Fruit fly (Drosophila melanogaster) whole organism, embryonic: ENCODE results near the gene bib.
A peak's percentile ranks its signal among the peaks of the same experiment; 100 is the strongest.

ENCODE experiments used
- Ada2b ChIP-seq: fragments of 200-800 bp; sonication (Bioruptor generic); IDR thresholded peaks from 2 replicates; pipeline ENCODE4 v1.3.6; 2022; ENCODE audit warnings: missing biosample characterization, missing genetic modification characterization
- Asciz ChIP-seq: fragments of 200-800 bp; sonication (Bioruptor generic); optimal IDR thresholded peaks from 2 replicates; lab custom pipeline; 2017; ENCODE audit warnings: missing biosample characterization, mild to moderate bottlenecking, missing genetic modification characterization, missing genetic modification reagents
- CG10274 ChIP-seq: fragments of 200-800 bp; sonication (Bioruptor generic); optimal IDR thresholded peaks from 3 replicates; lab custom pipeline; 2017; ENCODE audit warnings: missing biosample characterization, mild to moderate bottlenecking, missing genetic modification characterization
- CG11723 ChIP-seq: fragments of 200-800 bp; sonication (Bioruptor generic); optimal IDR thresholded peaks from 2 replicates; lab custom pipeline; 2017; ENCODE audit warnings: missing biosample characterization, mild to moderate bottlenecking, missing genetic modification characterization
- CG12104 ChIP-seq: fragments of 200-800 bp; sonication (Bioruptor generic); optimal IDR thresholded peaks from 3 replicates; lab custom pipeline; 2016; ENCODE audit warnings: missing biosample characterization, missing genetic modification characterization
- CG1233 ChIP-seq: fragments of 200-800 bp; sonication (Bioruptor generic); optimal IDR thresholded peaks from 4 replicates; lab custom pipeline; 2018; ENCODE audit warnings: missing biosample characterization, mild to moderate bottlenecking, missing genetic modification characterization
- CG15601 ChIP-seq: fragments of 200-800 bp; sonication (Bioruptor generic); optimal IDR thresholded peaks from 3 replicates; lab custom pipeline; 2019; ENCODE audit warnings: missing biosample characterization, mild to moderate bottlenecking, missing genetic modification characterization, moderate library complexity
- CG16813 ChIP-seq: fragments of 200-800 bp; sonication (Bioruptor generic); IDR thresholded peaks from 3 replicates; pipeline ENCODE4 v1.3.6; 2022; ENCODE audit warnings: missing biosample characterization, missing genetic modification characterization; ENCODE audit not compliant: partially characterized antibody
- CG17186 ChIP-seq: fragments of 200-800 bp; sonication (Bioruptor generic); optimal IDR thresholded peaks from 3 replicates; lab custom pipeline; 2017; ENCODE audit warnings: missing biosample characterization, missing genetic modification reagents, missing genetic modification characterization
- CG17829 ChIP-seq: fragments of 200-800 bp; optimal IDR thresholded peaks from 2 replicates; lab custom pipeline; 2019; ENCODE audit warnings: missing biosample characterization, mild to moderate bottlenecking, missing genetic modification characterization, moderate library complexity
- CG18764 ChIP-seq: fragments of 200-800 bp; sonication (Bioruptor generic); optimal IDR thresholded peaks from 3 replicates; lab custom pipeline; 2016; ENCODE audit warnings: missing biosample characterization, missing genetic modification characterization
- CG2120 ChIP-seq: fragments of 200-800 bp; sonication (Bioruptor generic); optimal IDR thresholded peaks from 3 replicates; lab custom pipeline; 2016; ENCODE audit warnings: missing biosample characterization, missing genetic modification characterization
- CG2129 ChIP-seq: fragments of 200-800 bp; sonication (Bioruptor generic); IDR thresholded peaks from 2 replicates; pipeline ENCODE4 v1.3.6; 2022; ENCODE audit warnings: missing biosample characterization, missing genetic modification characterization; ENCODE audit not compliant: partially characterized antibody
- CG2678 ChIP-seq: fragments of 200-800 bp; sonication (Bioruptor generic); optimal IDR thresholded peaks from 3 replicates; lab custom pipeline; 2019; ENCODE audit warnings: missing biosample characterization, mild to moderate bottlenecking, missing genetic modification characterization, moderate library complexity
- CG30431 ChIP-seq: fragments of 200-800 bp; sonication (Bioruptor generic); optimal IDR thresholded peaks from 2 replicates; lab custom pipeline; 2017; ENCODE audit warnings: missing biosample characterization, missing genetic modification characterization
- CG3281 ChIP-seq: fragments of 200-800 bp; sonication (Bioruptor generic); optimal IDR thresholded peaks from 3 replicates; lab custom pipeline; 2017; ENCODE audit warnings: missing biosample characterization, mild to moderate bottlenecking, missing genetic modification characterization
- CG42726 ChIP-seq: fragments of 200-800 bp; sonication (Bioruptor generic); IDR thresholded peaks from 2 replicates; pipeline ENCODE4 v1.3.6; 2022; ENCODE audit warnings: missing biosample characterization, missing genetic modification characterization; ENCODE audit not compliant: partially characterized antibody
- CG5245 ChIP-seq: fragments of 200-800 bp; sonication (Bioruptor generic); optimal IDR thresholded peaks from 3 replicates; lab custom pipeline; 2016; ENCODE audit warnings: missing biosample characterization, missing genetic modification characterization
- CG6683 ChIP-seq: fragments of 200-800 bp; sonication (Bioruptor generic); optimal IDR thresholded peaks from 2 replicates; lab custom pipeline; 2017; ENCODE audit warnings: missing biosample characterization, mild to moderate bottlenecking, missing genetic modification characterization, missing genetic modification reagents
- CG7372 ChIP-seq: fragments of 200-800 bp; sonication (Bioruptor generic); IDR thresholded peaks from 2 replicates; pipeline ENCODE4 v1.3.6; 2022; ENCODE audit warnings: missing biosample characterization, missing genetic modification characterization
- CG7745 ChIP-seq: fragments of 200-800 bp; sonication (Bioruptor generic); optimal IDR thresholded peaks from 2 replicates; lab custom pipeline; 2018; ENCODE audit warnings: missing biosample characterization, mild to moderate bottlenecking, missing genetic modification characterization, moderate library complexity
- CG9797 ChIP-seq: fragments of 200-800 bp; sonication (Bioruptor generic); optimal IDR thresholded peaks from 3 replicates; lab custom pipeline; 2018; ENCODE audit warnings: missing biosample characterization, mild to moderate bottlenecking, missing genetic modification characterization
- CG9817 ChIP-seq: fragments of 200-800 bp; sonication (Bioruptor generic); optimal IDR thresholded peaks from 2 replicates; lab custom pipeline; 2018; ENCODE audit warnings: missing biosample characterization, mild to moderate bottlenecking, missing genetic modification characterization, moderate library complexity
- CoRest ChIP-seq: fragments of 200-800 bp; sonication (Bioruptor generic); optimal IDR thresholded peaks from 3 replicates; lab custom pipeline; 2018; ENCODE audit warnings: missing biosample characterization, mild to moderate bottlenecking, missing genetic modification characterization, moderate library complexity
- Dfd ChIP-seq, 2 experiments: fragments of >200 bp; optimal IDR thresholded peaks; 2 replicates each; lab custom pipeline; 2017; ENCODE audit warnings: missing biosample characterization in 2 of 2, missing genetic modification characterization in 2 of 2
- Dip2 ChIP-seq: fragments of 200-800 bp; sonication (Bioruptor generic); IDR thresholded peaks from 2 replicates; pipeline ENCODE4 v1.3.6; 2022; ENCODE audit warnings: missing biosample characterization, missing genetic modification characterization
- Hr78 ChIP-seq, 2 experiments: fragments of 200-800 bp in 1 of 2; fragments of >200 bp in 1 of 2; sonication (Bioruptor generic) in 1 of 2; optimal IDR thresholded peaks; 2 replicates each; lab custom pipeline; 2017 to 2019; ENCODE audit warnings: missing biosample characterization in 2 of 2, missing genetic modification characterization in 2 of 2, mild to moderate bottlenecking in 1 of 2, moderate library complexity in 1 of 2
- PHDP ChIP-seq: fragments of 200-800 bp; sonication (Bioruptor generic); optimal IDR thresholded peaks from 3 replicates; lab custom pipeline; 2018; ENCODE audit warnings: missing biosample characterization, mild to moderate bottlenecking, missing genetic modification characterization, moderate library complexity
- YL-1 ChIP-seq: fragments of 200-800 bp; sonication (Bioruptor generic); optimal IDR thresholded peaks from 3 replicates; lab custom pipeline; 2017; ENCODE audit warnings: missing biosample characterization, mild to moderate bottlenecking, missing genetic modification characterization
- abd-A ChIP-seq: fragments of 200-800 bp; sonication (Bioruptor generic); optimal IDR thresholded peaks from 3 replicates; lab custom pipeline; 2019; ENCODE audit warnings: missing biosample characterization, mild to moderate bottlenecking, missing genetic modification characterization, moderate library complexity
- caup ChIP-seq: fragments of 200-800 bp; sonication (Bioruptor generic); optimal IDR thresholded peaks from 3 replicates; lab custom pipeline; 2017; ENCODE audit warnings: missing biosample characterization, mild to moderate bottlenecking, missing genetic modification characterization, moderate library complexity; ENCODE audit not compliant: severe bottlenecking
- cg ChIP-seq: fragments of 200-800 bp; sonication (Bioruptor generic); optimal IDR thresholded peaks from 3 replicates; lab custom pipeline; 2019; ENCODE audit warnings: missing biosample characterization, mild to moderate bottlenecking, missing genetic modification characterization, moderate library complexity
- dati ChIP-seq: fragments of 200-800 bp; sonication (Bioruptor generic); IDR thresholded peaks from 2 replicates; pipeline ENCODE4 v1.3.6; 2022; ENCODE audit warnings: missing biosample characterization, missing genetic modification characterization
- disco-r ChIP-seq: fragments of 200-800 bp; sonication (Bioruptor generic); optimal IDR thresholded peaks from 2 replicates; lab custom pipeline; 2016; ENCODE audit warnings: missing biosample characterization, missing genetic modification characterization
- eyg ChIP-seq: fragments of 200-800 bp; sonication (Bioruptor generic); optimal IDR thresholded peaks from 3 replicates; lab custom pipeline; 2016; ENCODE audit warnings: missing biosample characterization, missing genetic modification characterization
- fd102C ChIP-seq: fragments of 200-800 bp; sonication (Bioruptor generic); optimal IDR thresholded peaks from 2 replicates; lab custom pipeline; 2018; ENCODE audit warnings: missing biosample characterization, mild to moderate bottlenecking, missing genetic modification characterization, moderate library complexity
- fd96Cb ChIP-seq: fragments of 200-800 bp; sonication (Bioruptor generic); optimal IDR thresholded peaks from 2 replicates; lab custom pipeline; 2018; ENCODE audit warnings: missing biosample characterization, mild to moderate bottlenecking, missing genetic modification characterization, moderate library complexity
- gcm ChIP-seq: fragments of 200-800 bp; sonication (Bioruptor generic); optimal IDR thresholded peaks from 2 replicates; lab custom pipeline; 2019; ENCODE audit warnings: missing biosample characterization, mild to moderate bottlenecking, missing genetic modification characterization, moderate library complexity
- gem ChIP-seq: fragments of 200-800 bp; sonication (Bioruptor generic); optimal IDR thresholded peaks from 2 replicates; lab custom pipeline; 2019; ENCODE audit warnings: missing biosample characterization, mild to moderate bottlenecking, missing genetic modification characterization, moderate library complexity
- lola ChIP-seq, 3 experiments: fragments of >200 bp in 2 of 3; fragments of 200-800 bp in 1 of 3; sonication (Bioruptor generic) in 1 of 3; optimal IDR thresholded peaks; 2 replicates each; lab custom pipeline; 2017 to 2019; ENCODE audit warnings: missing biosample characterization in 3 of 3, missing genetic modification characterization in 3 of 3, mild to moderate bottlenecking in 1 of 3, moderate library complexity in 1 of 3
- odd ChIP-seq: fragments of 200-800 bp; sonication (Bioruptor generic); optimal IDR thresholded peaks from 2 replicates; lab custom pipeline; 2017; ENCODE audit warnings: missing biosample characterization, mild to moderate bottlenecking, missing genetic modification characterization
- otp ChIP-seq: fragments of 200-800 bp; sonication (Bioruptor generic); IDR thresholded peaks from 3 replicates; pipeline ENCODE4, ENCODE4 v1.3.6; 2022; ENCODE audit warnings: missing biosample characterization, missing genetic modification characterization
- pita ChIP-seq: fragments of 200-800 bp; sonication (Bioruptor generic); optimal IDR thresholded peaks from 2 replicates; lab custom pipeline; 2017; ENCODE audit warnings: missing biosample characterization, mild to moderate bottlenecking, missing genetic modification characterization
- sim ChIP-seq: fragments of 200-800 bp; sonication (Bioruptor generic); IDR thresholded peaks from 2 replicates; pipeline ENCODE4 v1.3.6; 2022; ENCODE audit warnings: missing biosample characterization, missing genetic modification characterization
- slp2 ChIP-seq: fragments of 200-800 bp; sonication (Bioruptor generic); optimal IDR thresholded peaks from 2 replicates; lab custom pipeline; 2016; ENCODE audit warnings: missing biosample characterization, missing genetic modification characterization
- trh ChIP-seq: fragments of 200-800 bp; sonication (Bioruptor generic); optimal IDR thresholded peaks from 2 replicates; lab custom pipeline; 2016; ENCODE audit warnings: missing biosample characterization, missing genetic modification characterization
- usp ChIP-seq: fragments of >200 bp; optimal IDR thresholded peaks from 2 replicates; lab custom pipeline; 2017; ENCODE audit warnings: missing biosample characterization, missing genetic modification characterization
- wor ChIP-seq: fragments of 200-800 bp; sonication (Bioruptor generic); IDR thresholded peaks from 2 replicates; pipeline ENCODE4 v1.3.6; 2022; ENCODE audit warnings: missing biosample characterization, missing genetic modification characterization

The bib gene

dm6 chr2L:9966983-9967737, 17.3 kb upstream of the bib start, which contains the start of the genes Dref and RpL13 (continued):
- TF ChIP-seq CG12104 (GFP tag; lab: Kevin White, UChicago) (peak; percentile 78), eyg (GFP tag; lab: Kevin White, UChicago) (peak; percentile 89), sim (GFP tag; lab: Robert Waterston, UW) (peak; percentile 76), gcm (GFP tag; lab: Kevin White, UChicago) (peak; percentile 86), CG17186 (GFP tag; lab: Kevin White, UChicago) (peak; percentile 89), trh (GFP tag; lab: Kevin White, UChicago) (peak; percentile 64), Dip2 (GFP tag; lab: Robert Waterston, UW) (no peak), dati (GFP tag; lab: Robert Waterston, UW) (peak; percentile 71), CG16813 (GFP tag; lab: Robert Waterston, UW) (peak; percentile 79), pita (GFP tag; lab: Kevin White, UChicago) (no peak), caup (peak; percentile 97), CG2120 (GFP tag; lab: Kevin White, UChicago) (peak; percentile 85), Hr78 (GFP tag; optimal IDR thresholded peaks at IDR 0.05; lab: Kevin White, UChicago) (peak in 1 of 2 experiments; percentile 47), CG3281 (GFP tag; lab: Kevin White, UChicago) (peak; percentile 95), odd (GFP tag; lab: Kevin White, UChicago) (peak; percentile 95), Asciz (GFP tag; lab: Kevin White, UChicago) (peak; percentile 92), CG9817 (tag; lab: Kevin White, UChicago) (peak; percentile 80), CoRest (tag; lab: Kevin White, UChicago) (peak; percentile 76), CG1233 (peak; percentile 93), CG42726 (GFP tag; lab: Robert Waterston, UW) (no peak), CG15601 (tag; lab: Kevin White, UChicago) (peak; percentile 90), CG18764 (GFP tag; lab: Kevin White, UChicago) (peak; percentile 68), Ada2b (GFP tag; lab: Robert Waterston, UW) (peak; percentile 62; the same call in 1 of the 2 replicates), slp2 (peak; percentile 90), CG5245 (GFP tag; lab: Kevin White, UChicago) (peak; percentile 46), cg (GFP tag; lab: Kevin White, UChicago) (no peak), lola (GFP tag; optimal IDR thresholded peaks at IDR 0.05; lab: Kevin White, UChicago) (peak in 1 of 3 experiments; percentile 61), Dfd (GFP tag; optimal IDR thresholded peaks at IDR 0.05; lab: Kevin White, UChicago) (no peak), CG30431 (GFP tag; lab: Kevin White, UChicago) (peak; percentile 49), otp (GFP tag; lab: Robert Waterston, UW) (peak; percentile 93), CG7372 (GFP tag; lab: Robert Waterston, UW) (peak; percentile 60), PHDP (peak; percentile 90), CG2678 (tag; lab: Kevin White, UChicago) (peak; percentile 86), YL-1 (GFP tag; lab: Kevin White, UChicago) (peak; percentile 100), CG6683 (GFP tag; lab: Kevin White, UChicago) (peak; percentile 84), fd96Cb (tag; lab: Kevin White, UChicago) (peak; percentile 40), CG7745 (tag; lab: Kevin White, UChicago) (peak; percentile 81), CG11723 (peak; percentile 91), CG17829 (peak; percentile 86), CG10274 (peak; percentile 78), fd102C (GFP tag; lab: Kevin White, UChicago) (peak; percentile 85), disco-r (GFP tag; lab: Kevin White, UChicago) (peak; percentile 66), usp (no peak), abd-A (tag; lab: Kevin White, UChicago) (no peak), wor (GFP tag; lab: Robert Waterston, UW) (no peak), CG9797 (GFP tag; lab: Kevin White, UChicago) (peak; percentile 65), gem (peak; percentile 73), CG2129 (GFP tag; lab: Robert Waterston, UW) (peak; percentile 47)
